Worm (Caenorhabditis elegans): Measurements from ENCODE around the gene T19H12.6.

The T19H12.6 gene

DNA sequence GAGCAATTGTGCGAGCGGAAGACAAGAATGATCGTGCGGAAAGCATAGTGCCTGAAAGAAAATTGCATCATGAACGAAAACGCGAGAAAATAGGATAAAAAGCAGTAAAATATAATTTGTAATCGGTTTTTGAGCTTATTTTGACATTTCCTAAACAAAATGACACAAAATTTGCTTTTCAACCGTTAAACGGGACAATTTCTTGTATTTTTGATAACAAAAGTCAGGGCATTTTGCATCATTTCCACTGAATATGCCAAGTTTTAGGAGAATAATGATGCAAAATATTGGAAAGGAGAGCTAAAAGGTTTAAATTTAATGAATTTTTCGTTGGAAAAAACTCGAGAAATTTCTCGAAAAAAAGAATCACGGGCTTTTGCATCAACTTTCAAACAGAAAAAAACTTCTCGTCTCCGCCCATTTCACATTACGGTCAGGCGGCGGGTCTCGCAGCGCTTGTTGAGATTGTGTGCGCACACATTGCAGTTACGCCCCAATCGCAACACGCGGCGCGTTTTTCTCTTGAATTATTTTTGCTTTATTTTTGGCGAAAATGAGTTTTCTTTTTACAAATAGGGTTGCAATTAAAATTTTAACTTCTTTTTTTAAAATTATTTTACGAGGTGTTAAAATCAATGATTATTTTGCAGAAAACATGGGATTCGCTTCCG lies 50.6 kb downstream of the T19H12.6 start, which contains the start of the genes hsp-6 and C37H5.5:
hsp-6 (minus strand) TSS at position 51 of the 671 bp plus-strand sequence.
C37H5.5 (plus strand) TSS at position 651 of the 671 bp plus-strand sequence.
- no peak for TF ChIP-seq nhr-11 (tag; optimal IDR thresholded peaks at IDR 0.05)
- TF ChIP-seq lin-15B (tag; optimal IDR thresholded peaks at IDR 0.05), result peak; percentile 78
- TF ChIP-seq dsc-1 (tag; optimal IDR thresholded peaks at IDR 0.05), result peak; percentile 42
- TF ChIP-seq fkh-8 (tag; optimal IDR thresholded peaks at IDR 0.05), result peak; percentile 78
- TF ChIP-seq sox-4 (tag; optimal IDR thresholded peaks at IDR 0.05), result peak; percentile 40
- TF ChIP-seq lin-39 (tag; optimal IDR thresholded peaks at IDR 0.05), result peak; percentile 20
- TF ChIP-seq swsn-7 (tag; optimal IDR thresholded peaks at IDR 0.05), result peak; percentile 79
- TF ChIP-seq Y116A8C.19 (tag; optimal IDR thresholded peaks at IDR 0.05; ENCODE audit: borderline replicate concordance), result no peak
- TF ChIP-seq aly-2 (tag; optimal IDR thresholded peaks at IDR 0.05), result peak; percentile 68
- peak; percentile 87 to 95 for TF ChIP-seq lsy-2 (tag; optimal IDR thresholded peaks at IDR 0.05)
- TF ChIP-seq rnt-1 (tag; optimal IDR thresholded peaks at IDR 0.05), result peak; percentile 84
- peak; percentile 88 for TF ChIP-seq nhr-20 (tag; optimal IDR thresholded peaks at IDR 0.05)
- peak; percentile 36 to 89 (median 51) for TF ChIP-seq ceh-82 (tag; optimal IDR thresholded peaks at IDR 0.05)
- TF ChIP-seq lin-13 (GFP tag; optimal IDR thresholded peaks at IDR 0.05), result peak; percentile 72
- TF ChIP-seq alr-1 (tag; optimal IDR thresholded peaks at IDR 0.05; ENCODE audit: borderline replicate concordance), result no peak
- TF ChIP-seq elt-3 (tag; optimal IDR thresholded peaks at IDR 0.05), result peak in 2 of 6 experiments; percentile 23 to 82
- peak; percentile 53 for TF ChIP-seq egl-13 (tag; optimal IDR thresholded peaks at IDR 0.05)
- TF ChIP-seq nhr-71 (tag; optimal IDR thresholded peaks at IDR 0.05), result peak; percentile 91
- TF ChIP-seq lin-35 (GFP tag; optimal IDR thresholded peaks at IDR 0.05), result peak; percentile 66 to 84
- TF ChIP-seq sup-37 (GFP tag; optimal IDR thresholded peaks at IDR 0.05), result no peak
- TF ChIP-seq xbp-1 (tag; optimal IDR thresholded peaks at IDR 0.05), result peak; percentile 72
- TF ChIP-seq C16A3.4 (tag; optimal IDR thresholded peaks at IDR 0.05), result peak; percentile 87
- TF ChIP-seq elt-2 (tag; optimal IDR thresholded peaks at IDR 0.05), result peak; percentile 14
- no peak for TF ChIP-seq nhr-84 (tag; optimal IDR thresholded peaks at IDR 0.05)
- TF ChIP-seq nhr-19 (GFP tag; conservative IDR thresholded peaks at IDR 0.05), result peak; percentile 75
- TF ChIP-seq dpl-1 (GFP tag; optimal IDR thresholded peaks at IDR 0.05), result peak; percentile 59 to 77 (median 74)
- TF ChIP-seq ceh-63 (GFP tag; optimal IDR thresholded peaks at IDR 0.05), result no peak
- peak; percentile 55 for TF ChIP-seq irx-1 (tag; optimal IDR thresholded peaks at IDR 0.05)
- peak in 1 of 2 experiments; percentile 77 for TF ChIP-seq mdl-1 (tag; optimal IDR thresholded peaks at IDR 0.05)
- peak; percentile 88 for TF ChIP-seq nhr-85 (tag)
- TF ChIP-seq fkh-10 (GFP tag; optimal IDR thresholded peaks at IDR 0.05), result no peak
- TF ChIP-seq sptf-1 (tag; optimal IDR thresholded peaks at IDR 0.05), result no peak
- TF ChIP-seq nhr-47 (tag; optimal IDR thresholded peaks at IDR 0.05), result peak; percentile 83
- no peak for TF ChIP-seq egl-27 (tag; optimal IDR thresholded peaks at IDR 0.05)
- TF ChIP-seq skn-1 (tag; optimal IDR thresholded peaks at IDR 0.05), result peak; percentile 92
- peak; percentile 21 for TF ChIP-seq F16B12.6 (tag; optimal IDR thresholded peaks at IDR 0.05)
- TF ChIP-seq tbx-2 (tag; optimal IDR thresholded peaks at IDR 0.05), result peak; percentile 79
- TF ChIP-seq lir-3 (tag; optimal IDR thresholded peaks at IDR 0.05; ENCODE audit: poor library complexity), result no peak
- peak; percentile 27 for TF ChIP-seq jun-1 (tag; optimal IDR thresholded peaks at IDR 0.05)
- peak; percentile 78 to 83 for TF ChIP-seq efl-1 (optimal IDR thresholded peaks at IDR 0.05)
- TF ChIP-seq efl-1 (GFP tag; optimal IDR thresholded peaks at IDR 0.05 in 1 of 2), result peak; percentile 67 to 97
- peak; percentile 56 for TF ChIP-seq pax-3 (tag; optimal IDR thresholded peaks at IDR 0.05)
- no peak for TF ChIP-seq C04F5.9 (tag; optimal IDR thresholded peaks at IDR 0.05)
- no peak for TF ChIP-seq ceh-88 (GFP tag; IDR thresholded peaks at IDR 0.05)
- TF ChIP-seq grh-1 (GFP tag; IDR thresholded peaks at IDR 0.05), result peak; percentile 69
- TF ChIP-seq isw-1 (GFP tag; IDR thresholded peaks at IDR 0.05), result peak; percentile 84
- peak; percentile 55 for TF ChIP-seq nhr-77 (tag; optimal IDR thresholded peaks at IDR 0.05)
- peak; percentile 83 for TF ChIP-seq mep-1 (tag; optimal IDR thresholded peaks at IDR 0.05)
- TF ChIP-seq nhr-237 (tag; optimal IDR thresholded peaks at IDR 0.05), result peak; percentile 25
- peak; percentile 56 for TF ChIP-seq ztf-4 (tag; optimal IDR thresholded peaks at IDR 0.05)
- TF ChIP-seq ceh-8 (GFP tag; optimal IDR thresholded peaks at IDR 0.05), result no peak
- no peak for TF ChIP-seq blmp-1 (tag; optimal IDR thresholded peaks at IDR 0.05)
